Worm (Caenorhabditis elegans) whole organism, young adult: Measurements from ENCODE around the gene crh-2.

Experiments used
- F22D6.2 ChIP-seq: sonication (generic microtip); optimal IDR thresholded peaks from 2 replicates; lab custom pipeline; 2016; ENCODE audit warnings: mild to moderate bottlenecking, missing genetic modification characterization, missing compliant biosample characterization
- ceh-79 ChIP-seq: sonication (generic microtip); optimal IDR thresholded peaks from 2 replicates; lab custom pipeline; 2017; ENCODE audit warnings: mild to moderate bottlenecking, missing genetic modification characterization, missing compliant biosample characterization
- die-1 ChIP-seq: sonication (generic microtip); optimal IDR thresholded peaks from 2 replicates; lab custom pipeline; 2016; ENCODE audit warnings: missing genotype, mild to moderate bottlenecking, missing genetic modification characterization, missing compliant biosample characterization
- him-1 ChIP-seq: sonication (generic microtip); optimal IDR thresholded peaks from 2 replicates; lab custom pipeline; 2016; ENCODE audit warnings: missing genotype, missing genetic modification reagents, missing genetic modification characterization, missing compliant biosample characterization
- hsf-1 ChIP-seq: fragments of 200-800 bp; sonication (Bioruptor generic); IDR thresholded peaks from 2 replicates; pipeline ENCODE4 v1.3.6; 2022; ENCODE audit warnings: missing genetic modification reagents, missing genetic modification characterization, missing compliant biosample characterization
- mxl-1 ChIP-seq: sonication (generic microtip); optimal IDR thresholded peaks from 2 replicates; lab custom pipeline; 2016; ENCODE audit warnings: missing genetic modification characterization, missing compliant biosample characterization
- nhr-90 ChIP-seq: sonication (generic microtip); optimal IDR thresholded peaks from 2 replicates; lab custom pipeline; 2016; ENCODE audit warnings: missing genotype, mild to moderate bottlenecking, missing genetic modification characterization, missing compliant biosample characterization
- unc-130 ChIP-seq: sonication (generic microtip); optimal IDR thresholded peaks from 2 replicates; lab custom pipeline; 2016; ENCODE audit warnings: missing genetic modification reagents, missing genetic modification characterization, missing compliant biosample characterization
- ztf-26 ChIP-seq: sonication (generic microtip); optimal IDR thresholded peaks from 2 replicates; lab custom pipeline; 2017; ENCODE audit warnings: missing genetic modification characterization, missing compliant biosample characterization

DNA sequence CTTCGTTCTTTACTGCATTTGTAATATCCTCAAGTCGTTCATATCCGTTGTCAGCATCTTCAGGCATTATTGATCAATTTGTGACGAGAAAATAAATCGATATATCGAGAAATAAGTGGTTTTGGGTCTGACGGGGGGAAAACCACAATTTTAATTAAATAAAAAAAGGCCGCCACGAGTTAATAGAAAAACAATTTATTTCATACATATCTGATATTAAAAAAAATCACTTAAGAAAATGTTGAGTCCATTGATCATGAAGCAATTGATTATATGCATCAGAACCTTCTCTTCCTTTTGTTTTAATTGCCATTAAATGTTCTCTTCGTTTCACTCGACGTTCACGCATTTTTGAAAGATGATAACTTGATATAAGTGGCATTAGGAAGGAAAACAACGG is 39.0 kb downstream of the crh-2 start, which contains the start of gene F58A6.5:
- TF ChIP-seq ztf-26 (tag; lab: Kevin White, UChicago) (no peak), ceh-79 (tag; lab: Kevin White, UChicago) (no peak), F22D6.2 (no peak), nhr-90 (no peak), him-1 (tag; lab: Kevin White, UChicago) (no peak), unc-130 (GFP tag; lab: Kevin White, UChicago) (no peak), die-1 (tag; lab: Kevin White, UChicago) (no peak), hsf-1 (GFP tag; lab: Robert Waterston, UW) (no peak), mxl-1 (tag; lab: Kevin White, UChicago) (no peak)
